Fruit fly (Drosophila melanogaster) Kc167 (cell line): ENCODE measurements around the gene Grl40a.

Experiments
- Myc ChIP-seq: fragments of >200 bp; optimal IDR thresholded peaks from 2 replicates; lab custom pipeline; 2017; ENCODE audit warnings: missing external identifiers
- h ChIP-seq: fragments of >200 bp; optimal IDR thresholded peaks from 3 replicates; lab custom pipeline; 2018; ENCODE audit warnings: missing external identifiers
- insv ChIP-seq: fragments of >200 bp; optimal IDR thresholded peaks from 3 replicates; lab custom pipeline; 2018; ENCODE audit warnings: missing external identifiers
- psq ChIP-seq: fragments of >200 bp; optimal IDR thresholded peaks from 2 replicates; lab custom pipeline; 2017; ENCODE audit warnings: missing external identifiers

DNA sequence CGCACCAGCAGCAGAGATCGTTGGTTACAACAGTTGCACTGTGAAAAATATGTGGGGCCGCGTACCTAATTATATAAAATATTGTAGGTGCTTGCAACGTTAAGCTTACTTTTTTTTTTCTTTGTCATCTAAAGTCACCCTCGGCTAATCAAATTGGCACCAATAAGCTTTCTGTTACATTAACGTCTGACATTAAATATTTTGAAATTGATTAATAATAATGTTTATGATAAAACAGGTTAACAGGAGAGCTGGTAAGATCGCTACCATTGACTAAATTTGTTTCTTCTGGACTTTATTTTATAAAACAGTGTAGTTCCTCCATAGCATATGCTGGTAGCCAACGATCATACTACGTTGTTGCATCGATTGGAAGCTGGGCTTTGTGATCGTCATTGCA lies 44.3 kb upstream of the Grl40a start:
- no peak for TF ChIP-seq insv (lab: Kevin White, UChicago)
- no peak for TF ChIP-seq h (lab: Kevin White, UChicago)
- TF ChIP-seq Myc (lab: Kevin White, UChicago), result no peak
- TF ChIP-seq psq (lab: Kevin White, UChicago), result no peak
